Worm (Caenorhabditis elegans) whole organism, early embryonic: ENCODE measurements around the gene R160.3.

Experiments
- B0310.2 ChIP-seq: sonication (generic microtip); optimal IDR thresholded peaks from 2 replicates; lab custom pipeline; 2016; ENCODE audit warnings: mild to moderate bottlenecking, missing genetic modification characterization, missing compliant biosample characterization
- F13C5.2 ChIP-seq: sonication (generic microtip); optimal IDR thresholded peaks from 2 replicates; lab custom pipeline; 2017; ENCODE audit warnings: mild to moderate bottlenecking, missing genetic modification characterization, inconsistent platforms, missing compliant biosample characterization
- aly-1 ChIP-seq: sonication (generic microtip); optimal IDR thresholded peaks from 2 replicates; lab custom pipeline; 2016; ENCODE audit warnings: missing genetic modification characterization, missing compliant biosample characterization
- ama-1 ChIP-seq: fragments of 150-350 bp; optimal IDR thresholded peaks from 2 replicates; lab custom pipeline; 2014
- ceh-13 ChIP-seq: fragments of 200-800 bp; sonication (Bioruptor generic); optimal IDR thresholded peaks from 2 replicates; lab custom pipeline; 2018; ENCODE audit warnings: mild to moderate bottlenecking, missing genetic modification characterization, missing compliant biosample characterization
- ceh-36 ChIP-seq: sonication (generic microtip); optimal IDR thresholded peaks from 2 replicates; lab custom pipeline; 2016; ENCODE audit warnings: missing genetic modification characterization, inconsistent platforms, missing compliant biosample characterization
- ets-7 ChIP-seq: sonication (generic microtip); optimal IDR thresholded peaks from 2 replicates; lab custom pipeline; 2016; ENCODE audit warnings: missing genotype, missing genetic modification characterization, missing compliant biosample characterization
- flt-1 ChIP-seq: fragments of 200-800 bp; sonication (Bioruptor generic); IDR thresholded peaks from 2 replicates; pipeline ENCODE4 v1.3.6; 2022; ENCODE audit warnings: missing genetic modification characterization, missing compliant biosample characterization
- hmbx-1 ChIP-seq: sonication (generic microtip); optimal IDR thresholded peaks from 2 replicates; lab custom pipeline; 2016; ENCODE audit warnings: mild to moderate bottlenecking, missing genetic modification characterization, missing compliant biosample characterization
- hmg-4 ChIP-seq: fragments of 200-800 bp; sonication (Bioruptor generic); optimal IDR thresholded peaks from 2 replicates; lab custom pipeline; 2018; ENCODE audit warnings: mild to moderate bottlenecking, missing genetic modification characterization, missing compliant biosample characterization
- hnd-1 ChIP-seq: sonication (generic microtip); optimal IDR thresholded peaks from 2 replicates; lab custom pipeline; 2016; ENCODE audit warnings: missing genetic modification characterization, missing compliant biosample characterization
- pes-1 ChIP-seq: fragments of 200-800 bp; sonication (Bioruptor generic); IDR thresholded peaks from 2 replicates; pipeline ENCODE4 v1.3.6; 2022; ENCODE audit warnings: missing genetic modification reagents, missing genetic modification characterization, missing compliant biosample characterization
- scrt-1 ChIP-seq: fragments of 200-800 bp; sonication (Bioruptor generic); IDR thresholded peaks from 2 replicates; pipeline ENCODE4 v1.3.6; 2022; ENCODE audit warnings: missing genetic modification characterization, missing compliant biosample characterization
- sea-1 ChIP-seq: fragments of 200-800 bp; sonication (Bioruptor generic); conservative IDR thresholded peaks from 2 replicates; pipeline ENCODE4 v1.3.6; 2022; ENCODE audit warnings: missing genetic modification characterization, missing compliant biosample characterization
- tbx-11 ChIP-seq: fragments of 200-800 bp; sonication (Bioruptor generic); IDR thresholded peaks from 2 replicates; pipeline ENCODE4 v1.3.6; 2022; ENCODE audit warnings: missing genetic modification characterization, missing compliant biosample characterization
- tbx-37 ChIP-seq: fragments of 200-800 bp; sonication (Bioruptor generic); conservative IDR thresholded peaks from 2 replicates; pipeline ENCODE4 v1.3.6; 2022; ENCODE audit warnings: missing genetic modification reagents, missing genetic modification characterization, missing compliant biosample characterization
- tra-4 ChIP-seq: sonication (generic microtip); optimal IDR thresholded peaks from 2 replicates; lab custom pipeline; 2017; ENCODE audit warnings: missing genetic modification characterization, missing compliant biosample characterization

Gene R160.3

ce11 chrX:4370756-4371155, 4.6 kb upstream of the R160.3 start, which contains the start of gene R160.5:
TSS of gene R160.5 (minus strand) at chrX:4370856.
- TF ChIP-seq ama-1 (lab: Kevin White, UChicago) (no peak), tra-4 (no peak), tbx-11 (GFP tag; lab: Robert Waterston, UW) (no peak), B0310.2 (tag; lab: Kevin White, UChicago) (no peak), F13C5.2 (tag; lab: Kevin White, UChicago) (no peak), pes-1 (GFP tag; lab: Robert Waterston, UW) (no peak), ceh-13 (GFP tag; lab: Kevin White, UChicago) (no peak), flt-1 (GFP tag; lab: Robert Waterston, UW) (no peak), ets-7 (tag; lab: Kevin White, UChicago) (no peak), hnd-1 (tag; lab: Kevin White, UChicago) (no peak), aly-1 (tag; lab: Kevin White, UChicago) (no peak), tbx-37 (GFP tag; lab: Robert Waterston, UW) (no peak), hmg-4 (GFP tag; lab: Kevin White, UChicago) (no peak), ceh-36 (no peak), sea-1 (GFP tag; lab: Robert Waterston, UW) (no peak), hmbx-1 (tag; lab: Kevin White, UChicago) (no peak), scrt-1 (GFP tag; lab: Robert Waterston, UW) (no peak)

ce11 chrX:4368800-4369199, 2.7 kb upstream of the R160.3 start, which contains the start of gene R160.4:
TSS of gene R160.4 (minus strand) at chrX:4368900.
- no peak for TF ChIP-seq tra-4
- TF ChIP-seq sea-1 (GFP tag; lab: Robert Waterston, UW): no peak
- no peak for TF ChIP-seq tbx-11 (GFP tag; lab: Robert Waterston, UW)
- no peak for TF ChIP-seq scrt-1 (GFP tag; lab: Robert Waterston, UW)
- TF ChIP-seq aly-1 (tag; lab: Kevin White, UChicago): no peak
- no peak for TF ChIP-seq hnd-1 (tag; lab: Kevin White, UChicago)
- TF ChIP-seq pes-1 (GFP tag; lab: Robert Waterston, UW): no peak
- TF ChIP-seq ceh-13 (GFP tag; lab: Kevin White, UChicago): no peak
- TF ChIP-seq flt-1 (GFP tag; lab: Robert Waterston, UW): no peak
- TF ChIP-seq hmg-4 (GFP tag; lab: Kevin White, UChicago): no peak
- TF ChIP-seq ets-7 (tag; lab: Kevin White, UChicago): no peak
- no peak for TF ChIP-seq B0310.2 (tag; lab: Kevin White, UChicago)
- no peak for TF ChIP-seq ama-1 (lab: Kevin White, UChicago)

ce11 chrX:4367414-4367813, 1.3 kb upstream of the R160.3 start, which contains the start of gene R160.10:
TSS of gene R160.10 (minus strand) at chrX:4367514.
- TF ChIP-seq ama-1 (lab: Kevin White, UChicago) (no peak), tra-4 (no peak), aly-1 (tag; lab: Kevin White, UChicago) (no peak), sea-1 (GFP tag; lab: Robert Waterston, UW) (no peak), tbx-37 (GFP tag; lab: Robert Waterston, UW) (no peak)

- TF ChIP-seq ceh-13 (GFP tag; lab: Kevin White, UChicago) (no peak), hmbx-1 (tag; lab: Kevin White, UChicago) (no peak), tbx-11 (GFP tag; lab: Robert Waterston, UW) (no peak), sea-1 (GFP tag; lab: Robert Waterston, UW) (no peak), ceh-36 (no peak), B0310.2 (tag; lab: Kevin White, UChicago) (no peak), F13C5.2 (tag; lab: Kevin White, UChicago) (no peak), hmg-4 (GFP tag; lab: Kevin White, UChicago) (no peak), ama-1 (lab: Kevin White, UChicago) (no peak), hnd-1 (tag; lab: Kevin White, UChicago) (no peak), tbx-37 (GFP tag; lab: Robert Waterston, UW) (no peak), ets-7 (tag; lab: Kevin White, UChicago) (no peak), pes-1 (GFP tag; lab: Robert Waterston, UW) (no peak), tra-4 (no peak), flt-1 (GFP tag; lab: Robert Waterston, UW) (no peak), scrt-1 (GFP tag; lab: Robert Waterston, UW) (no peak), aly-1 (tag; lab: Kevin White, UChicago) (no peak)
These were observed 1.3 kb downstream of the R160.3 start, which contains the start of gene F14H12.8 for ce11 chrX:4364877-4365276. TSS of gene F14H12.8 (minus strand) at chrX:4364977.

- no peak for TF ChIP-seq tra-4
- no peak for TF ChIP-seq hmg-4 (GFP tag; lab: Kevin White, UChicago)
- no peak for TF ChIP-seq sea-1 (GFP tag; lab: Robert Waterston, UW)
- TF ChIP-seq F13C5.2 (tag; lab: Kevin White, UChicago): no peak
- no peak for TF ChIP-seq flt-1 (GFP tag; lab: Robert Waterston, UW)
- no peak for TF ChIP-seq ceh-13 (GFP tag; lab: Kevin White, UChicago)
- no peak for TF ChIP-seq tbx-37 (GFP tag; lab: Robert Waterston, UW)
- TF ChIP-seq scrt-1 (GFP tag; lab: Robert Waterston, UW): no peak
- TF ChIP-seq aly-1 (tag; lab: Kevin White, UChicago): no peak
- no peak for TF ChIP-seq hmbx-1 (tag; lab: Kevin White, UChicago)
These were observed 2.9 kb downstream of the R160.3 start, which contains the start of gene F14H12.17 for ce11 chrX:4363200-4363599. TSS of gene F14H12.17 (minus strand) at chrX:4363300.

- no peak for TF ChIP-seq ceh-36
- no peak for TF ChIP-seq hnd-1 (tag; lab: Kevin White, UChicago)
- TF ChIP-seq aly-1 (tag; lab: Kevin White, UChicago): no peak
- no peak for TF ChIP-seq sea-1 (GFP tag; lab: Robert Waterston, UW)
- no peak for TF ChIP-seq hmbx-1 (tag; lab: Kevin White, UChicago)
- no peak for TF ChIP-seq ceh-13 (GFP tag; lab: Kevin White, UChicago)
- no peak for TF ChIP-seq tbx-11 (GFP tag; lab: Robert Waterston, UW)
- TF ChIP-seq tra-4: no peak
These were observed 3.6 kb downstream of the R160.3 start, which contains the start of gene F14H12.7 for ce11 chrX:4362522-4362921. TSS of gene F14H12.7 (minus strand) at chrX:4362622.

- TF ChIP-seq ets-7 (tag; lab: Kevin White, UChicago) (no peak), F13C5.2 (tag; lab: Kevin White, UChicago) (no peak), hnd-1 (tag; lab: Kevin White, UChicago) (no peak), ceh-13 (GFP tag; lab: Kevin White, UChicago) (no peak), ceh-36 (no peak), aly-1 (tag; lab: Kevin White, UChicago) (no peak), B0310.2 (tag; lab: Kevin White, UChicago) (no peak), hmg-4 (GFP tag; lab: Kevin White, UChicago) (no peak), hmbx-1 (tag; lab: Kevin White, UChicago) (no peak)
These were observed 7.1 kb downstream of the R160.3 start for ce11 chrX:4359030-4359429.
